Worm (Caenorhabditis elegans) whole organism, young adult: Measurements from ENCODE around the gene calf-1.

ENCODE experiments used
- B0035.1 ChIP-seq: sonication (generic microtip); optimal IDR thresholded peaks from 2 replicates; lab custom pipeline; 2016; ENCODE audit warnings: missing genetic modification characterization, mild to moderate bottlenecking, missing compliant biosample characterization, missing genotype, missing genetic modification reagents
- D2030.7 ChIP-seq: fragments of 200-800 bp; sonication (Bioruptor generic); IDR thresholded peaks from 2 replicates; pipeline ENCODE4 v1.3.6; 2022; ENCODE audit warnings: missing genetic modification reagents, missing genetic modification characterization, missing compliant biosample characterization
- F22D6.2 ChIP-seq: sonication (generic microtip); optimal IDR thresholded peaks from 2 replicates; lab custom pipeline; 2016; ENCODE audit warnings: mild to moderate bottlenecking, missing genetic modification characterization, missing compliant biosample characterization
- F37B4.10 ChIP-seq: fragments of 200-800 bp; sonication (Bioruptor generic); IDR thresholded peaks from 2 replicates; pipeline ENCODE4 v1.3.6; 2022; ENCODE audit warnings: missing genetic modification characterization, missing compliant biosample characterization
- F52B5.7 ChIP-seq: sonication (generic microtip); optimal IDR thresholded peaks from 2 replicates; lab custom pipeline; 2016; ENCODE audit warnings: mild to moderate bottlenecking, missing genetic modification characterization, missing compliant biosample characterization
- K11D2.4 ChIP-seq: fragments of 200-800 bp; sonication (Bioruptor generic); IDR thresholded peaks from 2 replicates; pipeline ENCODE4 v1.3.6; 2022; ENCODE audit warnings: missing genetic modification reagents, missing genetic modification characterization, missing compliant biosample characterization
- K12H6.12 ChIP-seq: fragments of 200-800 bp; sonication (Bioruptor generic); optimal IDR thresholded peaks from 2 replicates; lab custom pipeline; 2018; ENCODE audit warnings: mild to moderate bottlenecking, missing genetic modification characterization, missing compliant biosample characterization
- T26A5.8 ChIP-seq: sonication (generic microtip); optimal IDR thresholded peaks from 2 replicates; lab custom pipeline; 2016; ENCODE audit warnings: missing genetic modification characterization, missing compliant biosample characterization
- Y53F4B.3 ChIP-seq: fragments of 200-800 bp; sonication (Bioruptor generic); IDR thresholded peaks from 2 replicates; pipeline ENCODE4 v1.3.6; 2022; ENCODE audit warnings: missing genetic modification reagents, missing genetic modification characterization, missing compliant biosample characterization
- Y53G8AR.9 ChIP-seq: fragments of 200-800 bp; sonication (Bioruptor generic); conservative IDR thresholded peaks from 2 replicates; pipeline ENCODE4 v1.3.6; 2022; ENCODE audit warnings: missing genetic modification reagents, missing genetic modification characterization, missing compliant biosample characterization
- Y56A3A.18 ChIP-seq: fragments of 200-800 bp; sonication (Bioruptor generic); IDR thresholded peaks from 2 replicates; pipeline ENCODE4 v1.3.6; 2022; ENCODE audit warnings: missing genetic modification reagents, missing genetic modification characterization, missing compliant biosample characterization
- ama-1 ChIP-seq, 3 experiments: fragments of 150-350 bp in 1 of 3; sonication (generic microtip) in 2 of 3; optimal IDR thresholded peaks; 2 replicates each; lab custom pipeline; 2014 to 2018; ENCODE audit warnings: missing biosample characterization in 2 of 3, missing genetic modification characterization in 2 of 3, missing genetic modification reagents in 2 of 3
- aptf-2 ChIP-seq: fragments of 200-800 bp; sonication (Bioruptor generic); conservative IDR thresholded peaks from 2 replicates; pipeline ENCODE4 v1.3.6; 2022; ENCODE audit warnings: missing genetic modification reagents, missing genetic modification characterization, missing compliant biosample characterization
- athp-1 ChIP-seq: sonication (generic microtip); optimal IDR thresholded peaks from 2 replicates; lab custom pipeline; 2017; ENCODE audit warnings: mild to moderate bottlenecking, missing genetic modification characterization, missing compliant biosample characterization
- ceh-100 ChIP-seq: fragments of 200-800 bp; sonication (Bioruptor generic); IDR thresholded peaks from 2 replicates; pipeline ENCODE4 v1.3.6; 2022; ENCODE audit warnings: missing genetic modification reagents, missing genetic modification characterization, missing compliant biosample characterization
- ceh-58 ChIP-seq: fragments of 200-800 bp; sonication (Bioruptor generic); IDR thresholded peaks from 2 replicates; pipeline ENCODE4 v1.3.6; 2022; ENCODE audit warnings: missing genetic modification characterization, missing compliant biosample characterization
- ceh-79 ChIP-seq: sonication (generic microtip); optimal IDR thresholded peaks from 2 replicates; lab custom pipeline; 2017; ENCODE audit warnings: mild to moderate bottlenecking, missing genetic modification characterization, missing compliant biosample characterization
- die-1 ChIP-seq: sonication (generic microtip); optimal IDR thresholded peaks from 2 replicates; lab custom pipeline; 2016; ENCODE audit warnings: missing genotype, mild to moderate bottlenecking, missing genetic modification characterization, missing compliant biosample characterization
- dpff-1 ChIP-seq: sonication (generic microtip); optimal IDR thresholded peaks from 2 replicates; lab custom pipeline; 2017; ENCODE audit warnings: mild to moderate bottlenecking, missing genetic modification characterization, missing compliant biosample characterization
- efl-1 ChIP-seq: fragments of 150-350 bp; optimal IDR thresholded peaks from 2 replicates; lab custom pipeline; 2014; ENCODE audit warnings: missing biosample characterization, missing genetic modification reagents, missing genetic modification characterization
- egl-18 ChIP-seq: fragments of 200-800 bp; sonication (Bioruptor generic); IDR thresholded peaks from 2 replicates; pipeline ENCODE4 v1.3.6; 2022; ENCODE audit warnings: missing genetic modification reagents, missing genetic modification characterization, missing compliant biosample characterization
- egl-44 ChIP-seq: fragments of 200-800 bp; sonication (Bioruptor generic); IDR thresholded peaks from 2 replicates; pipeline ENCODE4 v1.3.6; 2022; ENCODE audit warnings: missing genetic modification reagents, missing genetic modification characterization, missing compliant biosample characterization
- egrh-3 ChIP-seq: fragments of 200-800 bp; sonication (Bioruptor generic); IDR thresholded peaks from 2 replicates; pipeline ENCODE4 v1.3.6; 2022; ENCODE audit warnings: missing genetic modification reagents, missing genetic modification characterization, missing compliant biosample characterization
- fkh-3 ChIP-seq: sonication (generic microtip); optimal IDR thresholded peaks from 2 replicates; lab custom pipeline; 2016; ENCODE audit warnings: mild to moderate bottlenecking, missing genetic modification characterization, missing compliant biosample characterization
- gei-17 ChIP-seq: fragments of 200-800 bp; sonication (Bioruptor generic); optimal IDR thresholded peaks from 2 replicates; lab custom pipeline; 2018; ENCODE audit warnings: mild to moderate bottlenecking, missing genetic modification characterization, missing compliant biosample characterization
- hmg-1.2 ChIP-seq: fragments of 200-800 bp; sonication (Bioruptor generic); IDR thresholded peaks from 2 replicates; pipeline ENCODE4 v1.3.6; 2022; ENCODE audit warnings: missing genetic modification reagents, missing genetic modification characterization, missing compliant biosample characterization
- hrde-1 ChIP-seq: sonication (generic microtip); optimal IDR thresholded peaks from 2 replicates; lab custom pipeline; 2016; ENCODE audit warnings: missing genetic modification characterization, mild to moderate bottlenecking, missing compliant biosample characterization, moderate library complexity, missing genotype, missing genetic modification reagents, borderline replicate concordance
- lag-1 ChIP-seq: fragments of 200-800 bp; sonication (Bioruptor generic); IDR thresholded peaks from 2 replicates; pipeline ENCODE4 v1.3.6; 2022; ENCODE audit warnings: missing genetic modification reagents, missing genetic modification characterization, missing compliant biosample characterization
- let-607 ChIP-seq, 2 experiments: fragments of 200-800 bp in 1 of 2; sonication (Bioruptor generic) in 1 of 2; sonication (generic microtip) in 1 of 2; optimal IDR thresholded peaks; 2 replicates each; lab custom pipeline; 2016 to 2018; ENCODE audit warnings: mild to moderate bottlenecking in 2 of 2, missing compliant biosample characterization in 2 of 2, missing genetic modification characterization in 2 of 2, moderate library complexity in 2 of 2, missing genotype in 1 of 2
- lir-1 ChIP-seq: fragments of 200-800 bp; sonication (Bioruptor generic); conservative IDR thresholded peaks from 2 replicates; pipeline ENCODE4 v1.3.6; 2022; ENCODE audit warnings: missing genetic modification reagents, missing genetic modification characterization, missing compliant biosample characterization
- madf-3 ChIP-seq: fragments of 200-800 bp; sonication (Bioruptor generic); IDR thresholded peaks from 2 replicates; pipeline ENCODE4 v1.3.6; 2022; ENCODE audit warnings: missing genetic modification reagents, missing genetic modification characterization, missing compliant biosample characterization
- madf-6 ChIP-seq: fragments of 200-800 bp; sonication (Bioruptor generic); IDR thresholded peaks from 2 replicates; pipeline ENCODE4 v1.3.6; 2022; ENCODE audit warnings: missing genetic modification reagents, missing genetic modification characterization, missing compliant biosample characterization
- madf-8 ChIP-seq: fragments of 200-800 bp; sonication (Bioruptor generic); conservative IDR thresholded peaks from 2 replicates; pipeline ENCODE4 v1.3.6; 2022; ENCODE audit warnings: missing genetic modification reagents, missing genetic modification characterization, missing compliant biosample characterization
- mel-28 ChIP-seq: sonication (generic microtip); optimal IDR thresholded peaks from 2 replicates; lab custom pipeline; 2016; ENCODE audit warnings: borderline replicate concordance, mild to moderate bottlenecking, missing genetic modification characterization, missing compliant biosample characterization
- mxl-1 ChIP-seq: sonication (generic microtip); optimal IDR thresholded peaks from 2 replicates; lab custom pipeline; 2016; ENCODE audit warnings: missing genetic modification characterization, missing compliant biosample characterization
- nfya-2 ChIP-seq: fragments of 200-800 bp; sonication (Bioruptor generic); IDR thresholded peaks from 2 replicates; pipeline ENCODE4 v1.3.6; 2022; ENCODE audit warnings: missing genetic modification reagents, missing genetic modification characterization, missing compliant biosample characterization
- nfyb-1 ChIP-seq: fragments of 200-800 bp; sonication (Bioruptor generic); IDR thresholded peaks from 2 replicates; pipeline ENCODE4 v1.3.6; 2022; ENCODE audit warnings: missing genetic modification reagents, missing genetic modification characterization, missing compliant biosample characterization
- nhr-179 ChIP-seq: sonication (generic microtip); optimal IDR thresholded peaks from 2 replicates; lab custom pipeline; 2016; ENCODE audit warnings: mild to moderate bottlenecking, missing genetic modification characterization, missing compliant biosample characterization
- nhr-27 ChIP-seq: fragments of 200-800 bp; sonication (Bioruptor generic); optimal IDR thresholded peaks from 2 replicates; lab custom pipeline; 2018; ENCODE audit warnings: mild to moderate bottlenecking, missing genetic modification characterization, moderate library complexity, missing compliant biosample characterization
- pbrm-1 ChIP-seq: fragments of 200-800 bp; sonication (Bioruptor generic); IDR thresholded peaks from 2 replicates; pipeline ENCODE4 v1.3.6; 2022; ENCODE audit warnings: missing genetic modification reagents, missing genetic modification characterization, missing compliant biosample characterization
- rcor-1 ChIP-seq: fragments of 200-800 bp; sonication (Bioruptor generic); IDR thresholded peaks from 2 replicates; pipeline ENCODE4 v1.3.6; 2022; ENCODE audit warnings: missing genetic modification reagents, missing genetic modification characterization, missing compliant biosample characterization
- rpc-1 ChIP-seq, 2 experiments: fragments of 150-350 bp in 1 of 2; sonication (generic microtip) in 1 of 2; optimal IDR thresholded peaks; 2 replicates each; lab custom pipeline; 2014 to 2018; ENCODE audit warnings: missing biosample characterization in 1 of 2, missing genetic modification characterization in 1 of 2, missing genetic modification reagents in 1 of 2, missing genotype in 1 of 2
- snpc-3.4 ChIP-seq: sonication (generic microtip); optimal IDR thresholded peaks from 2 replicates; lab custom pipeline; 2017; ENCODE audit warnings: missing genetic modification characterization, mild to moderate bottlenecking, missing compliant biosample characterization, antibody characterized with exemption, moderate library complexity, missing genotype, missing genetic modification reagents
- zfh-2 ChIP-seq: fragments of 200-800 bp; sonication (Bioruptor generic); conservative IDR thresholded peaks from 2 replicates; pipeline ENCODE4 v1.3.6; 2022; ENCODE audit warnings: missing genetic modification reagents, missing genetic modification characterization, missing compliant biosample characterization
- zim-3 ChIP-seq: sonication (generic microtip); optimal IDR thresholded peaks from 2 replicates; lab custom pipeline; 2017; ENCODE audit warnings: mild to moderate bottlenecking, missing genetic modification characterization, moderate library complexity, missing compliant biosample characterization
- ztf-22 ChIP-seq: fragments of 200-800 bp; sonication (Bioruptor generic); optimal IDR thresholded peaks from 2 replicates; lab custom pipeline; 2018; ENCODE audit warnings: mild to moderate bottlenecking, missing genetic modification characterization, moderate library complexity, missing compliant biosample characterization
- ztf-26 ChIP-seq: sonication (generic microtip); optimal IDR thresholded peaks from 2 replicates; lab custom pipeline; 2017; ENCODE audit warnings: missing genetic modification characterization, missing compliant biosample characterization
- ztf-6 ChIP-seq: fragments of 200-800 bp; sonication (Bioruptor generic); IDR thresholded peaks from 2 replicates; pipeline ENCODE4 v1.3.6; 2022; ENCODE audit warnings: missing genetic modification reagents, missing genetic modification characterization, missing compliant biosample characterization

calf-1 gene

ce11 chrV:20497537-20497936 lies 18.6 kb upstream of the calf-1 start (continued):
- TF ChIP-seq athp-1: peak; percentile 21
- no peak for TF ChIP-seq K11D2.4 (GFP tag; lab: Robert Waterston, UW)
- TF ChIP-seq ztf-22 (GFP tag; lab: Kevin White, UChicago): peak; percentile 56
- TF ChIP-seq aptf-2 (GFP tag; lab: Robert Waterston, UW): no peak
- no peak for TF ChIP-seq F22D6.2 (tag; lab: Kevin White, UChicago)
- peak; percentile 75 for TF ChIP-seq pbrm-1
- TF ChIP-seq ztf-6 (GFP tag; lab: Robert Waterston, UW): no peak
- TF ChIP-seq T26A5.8 (tag; lab: Kevin White, UChicago): no peak
- TF ChIP-seq lir-1: peak; percentile 14; the same call in 1 of the 2 replicates
- TF ChIP-seq snpc-3.4 (tag; lab: Kevin White, UChicago): no peak
- peak; percentile 16 for TF ChIP-seq gei-17
- TF ChIP-seq ceh-79: peak; percentile 25
- TF ChIP-seq efl-1 (GFP tag; lab: Kevin White, UChicago): peak; percentile 53
- peak; percentile 66 for TF ChIP-seq Y56A3A.18 (GFP tag; lab: Robert Waterston, UW)
- no peak for TF ChIP-seq mel-28
- TF ChIP-seq K12H6.12 (tag; lab: Kevin White, UChicago): no peak
- TF ChIP-seq madf-3: 0 out of 2 replicates have a peak, but pooled peaks have one; percentile 51
- no peak for TF ChIP-seq Y53F4B.3 (GFP tag; lab: Robert Waterston, UW)
- TF ChIP-seq mxl-1 (tag; lab: Kevin White, UChicago): no peak
- TF ChIP-seq die-1: no peak
- TF ChIP-seq ama-1 (optimal IDR thresholded peaks at IDR 0.05; lab: Kevin White, UChicago): no peak
- no peak for TF ChIP-seq ama-1 (GFP tag; optimal IDR thresholded peaks at IDR 0.05; lab: Kevin White, UChicago)
- peak; percentile 4 for TF ChIP-seq zim-3 (tag; lab: Kevin White, UChicago)
- TF ChIP-seq lag-1: no peak
- peak; percentile 30 for TF ChIP-seq B0035.1
- no peak for TF ChIP-seq nfya-2 (GFP tag; lab: Robert Waterston, UW)
- peak; percentile 4 for TF ChIP-seq nhr-179 (tag; lab: Kevin White, UChicago)
- TF ChIP-seq madf-6 (GFP tag; lab: Robert Waterston, UW): peak; percentile 67
- TF ChIP-seq nfyb-1 (GFP tag; lab: Robert Waterston, UW): 0 out of 2 replicates have a peak, but pooled peaks have one; percentile 27
- no peak for TF ChIP-seq zfh-2 (GFP tag; lab: Robert Waterston, UW)
- TF ChIP-seq hrde-1 (tag; lab: Kevin White, UChicago): no peak
- TF ChIP-seq egl-18 (GFP tag; lab: Robert Waterston, UW): no peak
- no peak for TF ChIP-seq ceh-58 (GFP tag; lab: Robert Waterston, UW)
- 0 out of 2 replicates have a peak, but pooled peaks have one; percentile 65 for TF ChIP-seq Y53G8AR.9 (GFP tag; lab: Robert Waterston, UW)
- TF ChIP-seq D2030.7 (GFP tag; lab: Robert Waterston, UW): 0 out of 2 replicates have a peak, but pooled peaks have one; percentile 22
- no peak for TF ChIP-seq egrh-3
- 0 out of 2 replicates have a peak, but pooled peaks have one; percentile 21 for TF ChIP-seq rcor-1
- TF ChIP-seq F37B4.10 (GFP tag; lab: Robert Waterston, UW): no peak
- TF ChIP-seq hmg-1.2 (GFP tag; lab: Robert Waterston, UW): no peak; the same call in 1 of the 2 replicates
- peak; percentile 59 for TF ChIP-seq madf-8 (GFP tag; lab: Robert Waterston, UW)
- TF ChIP-seq dpff-1: peak; percentile 40
- TF ChIP-seq nhr-27 (tag; lab: Kevin White, UChicago): peak; percentile 12
- no peak for TF ChIP-seq ztf-26 (tag; lab: Kevin White, UChicago)
- TF ChIP-seq ceh-100 (GFP tag; lab: Robert Waterston, UW): peak; percentile 46; the same call in 1 of the 2 replicates
- no peak for TF ChIP-seq rpc-1 (optimal IDR thresholded peaks at IDR 0.05; lab: Kevin White, UChicago)
- TF ChIP-seq rpc-1 (tag; optimal IDR thresholded peaks at IDR 0.05; lab: Kevin White, UChicago): no peak
- peak; percentile 54 for TF ChIP-seq F52B5.7 (tag; lab: Kevin White, UChicago)
- TF ChIP-seq let-607 (tag; optimal IDR thresholded peaks at IDR 0.05; lab: Kevin White, UChicago): peak in 1 of 2 experiments; percentile 72
- no peak for TF ChIP-seq fkh-3 (tag; lab: Kevin White, UChicago)
- no peak; the same call in 1 of the 2 replicates for TF ChIP-seq egl-44 (GFP tag; lab: Robert Waterston, UW)
